Fruit fly (Drosophila melanogaster): ENCODE measurements around the gene PGRP-SA.

PGRP-SA gene

dm6 chrX:11561450-11562040 lies at the start of gene PGRP-SA:
Gene PGRP-SA, plus strand, starts transcription at chrX:11561643.
- TF ChIP-seq Hr83 (GFP tag; optimal IDR thresholded peaks at IDR 0.05; ENCODE audit: poor library complexity, severe bottlenecking) (no peak), Rel (GFP tag; optimal IDR thresholded peaks at IDR 0.05) (no peak), Rel (tag; optimal IDR thresholded peaks at IDR 0.05) (peak; percentile 98)

dm6 chrX:11511955-11512354 lies 49.5 kb upstream of the PGRP-SA start:
- TF ChIP-seq dmrt93B (GFP tag; optimal IDR thresholded peaks at IDR 0.05) (no peak), GATAd (GFP tag; optimal IDR thresholded peaks at IDR 0.05) (no peak), Rel (GFP tag; optimal IDR thresholded peaks at IDR 0.05) (no peak), Rel (tag; optimal IDR thresholded peaks at IDR 0.05) (no peak), Abd-B (GFP tag; optimal IDR thresholded peaks at IDR 0.05) (no peak), Dfd (GFP tag; optimal IDR thresholded peaks at IDR 0.05) (no peak), ey (GFP tag; optimal IDR thresholded peaks at IDR 0.05) (no peak), sv (GFP tag; optimal IDR thresholded peaks at IDR 0.05) (no peak), jim (GFP tag; optimal IDR thresholded peaks at IDR 0.05) (no peak), foxo (GFP tag; optimal IDR thresholded peaks at IDR 0.05) (no peak), rgr (GFP tag; optimal IDR thresholded peaks at IDR 0.05) (no peak), Hr83 (GFP tag; optimal IDR thresholded peaks at IDR 0.05; ENCODE audit: poor library complexity, severe bottlenecking) (no peak), usp (GFP tag; optimal IDR thresholded peaks at IDR 0.05) (no peak), brk (GFP tag; optimal IDR thresholded peaks at IDR 0.05) (no peak), CG32264 (GFP tag; optimal IDR thresholded peaks at IDR 0.05) (no peak), Sp1 (GFP tag; optimal IDR thresholded peaks at IDR 0.05) (no peak), Jra (GFP tag; optimal IDR thresholded peaks at IDR 0.05) (no peak), Dif (GFP tag; optimal IDR thresholded peaks at IDR 0.05; ENCODE audit: partially characterized antibody) (no peak), CG9705 (GFP tag; optimal IDR thresholded peaks at IDR 0.05) (no peak)

- no peak for TF ChIP-seq h (GFP tag; optimal IDR thresholded peaks at IDR 0.05)
- TF ChIP-seq Myc (optimal IDR thresholded peaks at IDR 0.05): no peak
- TF ChIP-seq N (GFP tag; optimal IDR thresholded peaks at IDR 0.05): no peak
- TF ChIP-seq sv (GFP tag; optimal IDR thresholded peaks at IDR 0.05): no peak
- no peak for TF ChIP-seq CG32264 (GFP tag; optimal IDR thresholded peaks at IDR 0.05)
- no peak for TF ChIP-seq Hr78 (GFP tag; optimal IDR thresholded peaks at IDR 0.05)
- TF ChIP-seq tai (GFP tag; optimal IDR thresholded peaks at IDR 0.05): no peak
- no peak for TF ChIP-seq dmrt93B (GFP tag; optimal IDR thresholded peaks at IDR 0.05)
- no peak for TF ChIP-seq dl (GFP tag; optimal IDR thresholded peaks at IDR 0.05; ENCODE audit: insufficient read depth in 1 of 2, partially characterized antibody in 2 of 2)
- no peak for TF ChIP-seq CrebA (GFP tag; optimal IDR thresholded peaks at IDR 0.05; ENCODE audit: borderline replicate concordance)
- TF ChIP-seq Rel (GFP tag; optimal IDR thresholded peaks at IDR 0.05): no peak
- TF ChIP-seq Rel (tag; optimal IDR thresholded peaks at IDR 0.05): no peak
- no peak for TF ChIP-seq woc (GFP tag; optimal IDR thresholded peaks at IDR 0.05)
- TF ChIP-seq brk (GFP tag; optimal IDR thresholded peaks at IDR 0.05): no peak
- TF ChIP-seq Mio (GFP tag; optimal IDR thresholded peaks at IDR 0.05): no peak
- no peak for TF ChIP-seq dsf (GFP tag; optimal IDR thresholded peaks at IDR 0.05; ENCODE audit: borderline replicate concordance)
- no peak for TF ChIP-seq CG9705 (GFP tag; optimal IDR thresholded peaks at IDR 0.05)
- TF ChIP-seq ey (GFP tag; optimal IDR thresholded peaks at IDR 0.05): no peak
- no peak for TF ChIP-seq Hr83 (GFP tag; optimal IDR thresholded peaks at IDR 0.05; ENCODE audit: poor library complexity, severe bottlenecking)
- TF ChIP-seq rgr (GFP tag; optimal IDR thresholded peaks at IDR 0.05): no peak
Observed at dm6 chrX:11512868-11513267, 48.6 kb upstream of the PGRP-SA start.

- TF ChIP-seq psq (GFP tag; optimal IDR thresholded peaks at IDR 0.05) (no peak), Vsx2 (GFP tag; optimal IDR thresholded peaks at IDR 0.05; ENCODE audit: partially characterized antibody) (no peak), HLH106 (tag; optimal IDR thresholded peaks at IDR 0.05) (no peak), Abd-B (GFP tag; optimal IDR thresholded peaks at IDR 0.05) (no peak), OdsH (GFP tag; optimal IDR thresholded peaks at IDR 0.05) (no peak), Myc (optimal IDR thresholded peaks at IDR 0.05) (no peak), CrebA (GFP tag; optimal IDR thresholded peaks at IDR 0.05; ENCODE audit: borderline replicate concordance) (no peak), sv (GFP tag; optimal IDR thresholded peaks at IDR 0.05) (no peak), GATAd (GFP tag; optimal IDR thresholded peaks at IDR 0.05) (no peak)
Observed at dm6 chrX:11515550-11515949, 45.9 kb upstream of the PGRP-SA start.

Measured in whole organism, wandering third instar larva.